Worm (Caenorhabditis elegans) whole organism, L3 larva: ENCODE data around the gene wht-7.

Experiments used
- R02D3.7 ChIP-seq: fragments of 150-350 bp; optimal IDR thresholded peaks from 2 replicates; lab custom pipeline; 2014; ENCODE audit warnings: missing biosample characterization, missing genetic modification characterization
- hmg-11 ChIP-seq: sonication (generic microtip); optimal IDR thresholded peaks from 2 replicates; lab custom pipeline; 2016; ENCODE audit warnings: missing genetic modification characterization, missing compliant biosample characterization

- no peak for TF ChIP-seq hmg-11
- TF ChIP-seq R02D3.7 (tag; lab: Kevin White, UChicago) = no peak
These were observed 8.4 kb upstream of the wht-7 start, which contains the start of gene anmt-2 for ce11 chrIII:6157708-6158321.
